Worm (Caenorhabditis elegans): ENCODE results near the gene egli-1.

ce11 chrII:9372991-9373390 is 49.2 kb downstream of the egli-1 start, which contains the start of gene C06C3.4:
- no peak for TF ChIP-seq F49E8.2 (tag; optimal IDR thresholded peaks at IDR 0.05; ENCODE audit: borderline replicate concordance)
- no peak for TF ChIP-seq mdl-1 (tag; optimal IDR thresholded peaks at IDR 0.05)
- TF ChIP-seq rbr-2 (tag; optimal IDR thresholded peaks at IDR 0.05): no peak
- no peak for TF ChIP-seq attf-4 (tag; optimal IDR thresholded peaks at IDR 0.05)
- TF ChIP-seq lin-13 (GFP tag; optimal IDR thresholded peaks at IDR 0.05): no peak
- TF ChIP-seq unc-39 (tag; optimal IDR thresholded peaks at IDR 0.05): no peak
- TF ChIP-seq pha-4 (GFP tag; IDR thresholded peaks at IDR 0.05): no peak
- TF ChIP-seq pha-4 (tag; optimal IDR thresholded peaks at IDR 0.05): no peak
- no peak for TF ChIP-seq snpc-1.2 (GFP tag; IDR thresholded peaks at IDR 0.05)
- no peak for TF ChIP-seq nhr-237 (tag; optimal IDR thresholded peaks at IDR 0.05)
- TF ChIP-seq aly-2 (tag; optimal IDR thresholded peaks at IDR 0.05): no peak
- no peak for TF ChIP-seq ama-1 (optimal IDR thresholded peaks at IDR 0.05)
- no peak for TF ChIP-seq skn-1 (tag; optimal IDR thresholded peaks at IDR 0.05)
